Worm (Caenorhabditis elegans) whole organism, L4 larva: ENCODE measurements around the gene R07C12.3.
A peak's percentile ranks its signal among the peaks of the same experiment; 100 is the strongest.

Source experiments
- F49E8.2 ChIP-seq: sonication (generic microtip); optimal IDR thresholded peaks from 2 replicates; lab custom pipeline; 2016; ENCODE audit warnings: missing compliant biosample characterization, mild to moderate bottlenecking, missing genetic modification characterization, borderline replicate concordance
- R02D3.7 ChIP-seq: fragments of 150-350 bp; sonication (generic microtip); optimal IDR thresholded peaks from 3 replicates; lab custom pipeline; 2014; ENCODE audit warnings: missing biosample characterization, missing genetic modification characterization
- T20F7.1 ChIP-seq: fragments of 200-800 bp; sonication (Bioruptor generic); optimal IDR thresholded peaks from 2 replicates; lab custom pipeline; 2018; ENCODE audit warnings: mild to moderate bottlenecking, missing genetic modification characterization, missing compliant biosample characterization
- Y48G9A.11 ChIP-seq: fragments of 200-800 bp; sonication (Bioruptor generic); IDR thresholded peaks from 2 replicates; pipeline ENCODE4 v1.3.6; 2022; ENCODE audit warnings: missing genetic modification reagents, missing genetic modification characterization, missing compliant biosample characterization
- Y5F2A.4 ChIP-seq: fragments of 200-800 bp; sonication (Bioruptor generic); optimal IDR thresholded peaks from 2 replicates; lab custom pipeline; 2018; ENCODE audit warnings: mild to moderate bottlenecking, missing genetic modification characterization, missing compliant biosample characterization
- ama-1 ChIP-seq: fragments of 150-350 bp; optimal IDR thresholded peaks from 2 replicates; lab custom pipeline; 2014; ENCODE audit warnings: inconsistent platforms, mixed read lengths
- arid-1 ChIP-seq: fragments of 200-800 bp; sonication (Bioruptor generic); conservative IDR thresholded peaks from 2 replicates; pipeline ENCODE4 v1.3.6; 2022; ENCODE audit warnings: missing genetic modification reagents, missing genetic modification characterization, missing compliant biosample characterization
- ceh-28 ChIP-seq: fragments of 150-350 bp; optimal IDR thresholded peaks from 2 replicates; lab custom pipeline; 2014; ENCODE audit warnings: missing biosample characterization, missing genetic modification reagents, missing genetic modification characterization
- ceh-32 ChIP-seq: sonication (generic microtip); optimal IDR thresholded peaks from 2 replicates; lab custom pipeline; 2016; ENCODE audit warnings: mild to moderate bottlenecking, missing genetic modification characterization, missing compliant biosample characterization; ENCODE audit not compliant: poor library complexity
- ceh-44 ChIP-seq: fragments of 200-800 bp; sonication (Bioruptor generic); IDR thresholded peaks from 2 replicates; pipeline ENCODE4 v1.3.6; 2022; ENCODE audit warnings: missing genetic modification reagents, missing genetic modification characterization, missing compliant biosample characterization
- ceh-62 ChIP-seq: sonication (generic microtip); optimal IDR thresholded peaks from 2 replicates; lab custom pipeline; 2017; ENCODE audit warnings: missing biosample characterization, missing genetic modification characterization
- ceh-82 ChIP-seq: sonication (generic microtip); optimal IDR thresholded peaks from 2 replicates; lab custom pipeline; 2017; ENCODE audit warnings: missing biosample characterization, missing genetic modification characterization
- daf-19 ChIP-seq: fragments of 200-800 bp; sonication (Bioruptor generic); conservative IDR thresholded peaks from 2 replicates; pipeline ENCODE4 v1.3.6; 2022; ENCODE audit warnings: missing genetic modification characterization, missing compliant biosample characterization
- gei-8 ChIP-seq: fragments of 200-800 bp; sonication (Bioruptor generic); optimal IDR thresholded peaks from 2 replicates; lab custom pipeline; 2018; ENCODE audit warnings: mild to moderate bottlenecking, missing genetic modification characterization, missing compliant biosample characterization
- hlh-30 ChIP-seq: sonication (generic microtip); optimal IDR thresholded peaks from 2 replicates; lab custom pipeline; 2017; ENCODE audit warnings: antibody characterized with exemption, mild to moderate bottlenecking, missing genetic modification characterization, missing compliant biosample characterization; ENCODE audit not compliant: insufficient read depth
- lim-7 ChIP-seq: fragments of 200-800 bp; sonication (Bioruptor generic); IDR thresholded peaks from 2 replicates; pipeline ENCODE4 v1.3.6; 2022; ENCODE audit warnings: missing genetic modification characterization, missing compliant biosample characterization
- lin-13 ChIP-seq: fragments of 150-350 bp; optimal IDR thresholded peaks from 2 replicates; lab custom pipeline; 2014; ENCODE audit warnings: missing biosample characterization, missing genetic modification reagents, missing genetic modification characterization
- lin-29 ChIP-seq: fragments of 200-800 bp; sonication (Bioruptor generic); IDR thresholded peaks from 2 replicates; pipeline ENCODE4 v1.3.6; 2022; ENCODE audit warnings: missing genetic modification reagents, missing genetic modification characterization, missing compliant biosample characterization
- lin-38 ChIP-seq: fragments of 200-800 bp; sonication (Bioruptor generic); IDR thresholded peaks from 2 replicates; pipeline ENCODE4 v1.3.6; 2022; ENCODE audit warnings: missing genetic modification reagents, missing genetic modification characterization, missing compliant biosample characterization
- madf-5 ChIP-seq, 2 experiments: fragments of 200-800 bp; sonication (Bioruptor generic); IDR thresholded peaks; 2 replicates each; pipeline ENCODE4 v1.3.6; 2022; ENCODE audit warnings: missing compliant biosample characterization in 2 of 2, missing genetic modification characterization in 2 of 2
- mdl-1 ChIP-seq, 2 experiments: fragments of 150-350 bp in 1 of 2; sonication (generic microtip) in 1 of 2; optimal IDR thresholded peaks; 2 replicates each; lab custom pipeline; 2014 to 2017; ENCODE audit warnings: missing biosample characterization in 2 of 2, missing genetic modification characterization in 2 of 2
- mxl-2 ChIP-seq: fragments of 200-800 bp; sonication (Bioruptor generic); conservative IDR thresholded peaks from 2 replicates; pipeline ENCODE4 v1.3.6; 2022; ENCODE audit warnings: missing genetic modification reagents, missing genetic modification characterization, missing compliant biosample characterization
- nhr-11 ChIP-seq: fragments of 150-350 bp; optimal IDR thresholded peaks from 2 replicates; lab custom pipeline; 2014; ENCODE audit warnings: missing biosample characterization, missing genetic modification characterization
- nhr-111 ChIP-seq: fragments of 200-800 bp; sonication (Bioruptor generic); optimal IDR thresholded peaks from 2 replicates; lab custom pipeline; 2018; ENCODE audit warnings: mild to moderate bottlenecking, missing genetic modification characterization, missing compliant biosample characterization
- nhr-6 ChIP-seq: fragments of 150-350 bp; optimal IDR thresholded peaks from 2 replicates; lab custom pipeline; 2014; ENCODE audit warnings: missing biosample characterization, missing genetic modification characterization
- nhr-76 ChIP-seq: fragments of 150-350 bp; optimal IDR thresholded peaks from 2 replicates; lab custom pipeline; 2014; ENCODE audit warnings: missing biosample characterization, missing genetic modification characterization
- nhr-77 ChIP-seq: fragments of 150-350 bp; optimal IDR thresholded peaks from 2 replicates; lab custom pipeline; 2014; ENCODE audit warnings: missing biosample characterization, missing genetic modification characterization
- pha-4 ChIP-seq, 2 experiments: fragments of 150-350 bp in 1 of 2; fragments of 200-800 bp in 1 of 2; sonication (Bioruptor generic) in 1 of 2; IDR thresholded peaks in 1 of 2; optimal IDR thresholded peaks in 1 of 2; 2 replicates each; pipeline versions ENCODE4 v1.3.6 to Lab custom; 2014 to 2022; ENCODE audit warnings: missing genetic modification characterization in 2 of 2, missing genetic modification reagents in 2 of 2, missing biosample characterization in 1 of 2, missing compliant biosample characterization in 1 of 2
- set-16 ChIP-seq: fragments of 200-800 bp; sonication (Bioruptor generic); IDR thresholded peaks from 2 replicates; pipeline ENCODE4 v1.3.6; 2022; ENCODE audit warnings: missing genetic modification reagents, missing genetic modification characterization, missing compliant biosample characterization
- skn-1 ChIP-seq: fragments of 150-350 bp; optimal IDR thresholded peaks from 2 replicates; lab custom pipeline; 2014; ENCODE audit warnings: missing biosample characterization, missing genetic modification characterization
- zfp-2 ChIP-seq: sonication (generic microtip); optimal IDR thresholded peaks from 2 replicates; lab custom pipeline; 2016; ENCODE audit warnings: mild to moderate bottlenecking, missing genetic modification characterization, missing compliant biosample characterization
- zip-2 ChIP-seq: fragments of 150-350 bp; optimal IDR thresholded peaks from 2 replicates; lab custom pipeline; 2014; ENCODE audit warnings: missing biosample characterization, missing genetic modification characterization

Gene R07C12.3

ce11 chrIV:4172242-4172641 lies 27.4 kb downstream of the R07C12.3 start:
- peak; percentile 52 for TF ChIP-seq ceh-28 (tag; lab: Kevin White, UChicago)
- 0 out of 2 replicates have a peak, but pooled peaks have one; percentile 28 for TF ChIP-seq lim-7 (GFP tag; lab: Robert Waterston, UW)
- TF ChIP-seq pha-4 (GFP tag; IDR thresholded peaks at IDR 0.05; lab: Robert Waterston, UW) = no peak
- no peak for TF ChIP-seq pha-4 (tag; optimal IDR thresholded peaks at IDR 0.05; lab: Kevin White, UChicago)
- TF ChIP-seq, all 104 proteins: peak for 2

DNA sequence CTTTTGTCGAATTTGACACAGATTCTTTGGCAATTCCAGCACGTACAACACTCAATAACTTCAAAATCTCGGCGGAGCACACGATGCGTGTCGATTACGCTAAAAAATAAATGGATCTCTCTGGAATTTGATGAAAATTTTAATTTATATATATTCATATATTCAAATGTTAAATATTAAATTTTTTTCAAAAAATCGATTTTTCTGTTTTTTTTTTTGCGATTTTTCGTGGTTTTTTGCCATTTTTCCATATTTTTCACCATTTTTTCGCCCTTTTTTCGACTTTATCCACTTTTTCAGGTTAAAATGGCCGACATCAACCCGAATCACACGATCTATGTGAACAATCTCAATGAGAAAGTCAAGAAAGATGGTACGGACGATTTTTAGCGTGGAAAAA lies 28.9 kb downstream of the R07C12.3 start, which contains the start of gene rnp-3:
Gene rnp-3 (plus strand): TSS at position 301 of the 400 bp plus-strand sequence.
- TF ChIP-seq daf-19 (GFP tag; lab: Robert Waterston, UW) (no peak), ceh-44 (GFP tag; lab: Robert Waterston, UW) (no peak), nhr-6 (tag; lab: Kevin White, UChicago) (no peak), hlh-30 (tag; lab: Kevin White, UChicago) (no peak), nhr-76 (tag; lab: Kevin White, UChicago) (no peak), Y5F2A.4 (GFP tag; lab: Kevin White, UChicago) (no peak), mdl-1 (tag; optimal IDR thresholded peaks at IDR 0.05; lab: Kevin White, UChicago) (no peak), R02D3.7 (tag; lab: Kevin White, UChicago) (no peak), ama-1 (lab: Kevin White, UChicago) (no peak), ceh-32 (tag; lab: Kevin White, UChicago) (no peak), ceh-82 (tag; lab: Kevin White, UChicago) (no peak), madf-5 (GFP tag; IDR thresholded peaks at IDR 0.05; lab: Robert Waterston, UW) (no peak), lin-29 (GFP tag; lab: Robert Waterston, UW) (no peak), nhr-111 (GFP tag; lab: Kevin White, UChicago) (no peak), mxl-2 (GFP tag; lab: Robert Waterston, UW) (no peak), zfp-2 (tag; lab: Kevin White, UChicago) (no peak), lin-13 (no peak), nhr-11 (tag; lab: Kevin White, UChicago) (no peak), zip-2 (tag; lab: Kevin White, UChicago) (no peak)

ce11 chrIV:4176088-4176487 lies 31.2 kb downstream of the R07C12.3 start, which contains the start of gene dnj-15:
Gene dnj-15, plus strand, starts transcription at chrIV:4176388.
- TF ChIP-seq gei-8 (GFP tag; lab: Kevin White, UChicago) (no peak), zip-2 (tag; lab: Kevin White, UChicago) (no peak), ceh-62 (no peak)
- TF ChIP-seq, all 104 proteins: peak for 0

DNA sequence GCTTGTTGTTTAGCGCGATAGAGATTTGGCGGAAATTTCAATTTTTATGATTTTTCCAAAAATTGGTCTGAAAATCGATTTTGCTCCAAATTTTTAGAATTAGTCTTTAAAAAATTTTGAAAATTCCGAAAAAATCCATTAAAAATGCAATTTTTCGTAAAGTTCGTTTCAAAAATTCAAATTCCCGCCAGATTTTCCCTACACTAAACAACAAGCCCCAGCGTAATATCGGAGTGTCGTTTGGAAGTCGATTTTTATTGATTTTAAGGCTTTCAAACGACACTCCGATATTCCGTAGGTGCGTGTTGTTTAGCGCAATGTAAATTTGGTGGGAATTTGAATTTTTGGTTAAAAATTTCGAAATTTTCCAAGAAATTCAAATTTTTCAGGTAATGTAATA lies 31.8 kb downstream of the R07C12.3 start:
- peak; percentile 19 for TF ChIP-seq T20F7.1 (GFP tag; lab: Kevin White, UChicago)
- no peak for TF ChIP-seq nhr-77 (tag; lab: Kevin White, UChicago)
- TF ChIP-seq Y48G9A.11 (GFP tag; lab: Robert Waterston, UW) = peak; percentile 97
- peak; percentile 71 for TF ChIP-seq F49E8.2
- TF ChIP-seq lin-38 (GFP tag; lab: Robert Waterston, UW) = peak; percentile 25; the same call in 1 of the 2 replicates
- TF ChIP-seq set-16 (GFP tag; lab: Robert Waterston, UW) = no peak
- no peak for TF ChIP-seq zfp-2 (tag; lab: Kevin White, UChicago)

DNA sequence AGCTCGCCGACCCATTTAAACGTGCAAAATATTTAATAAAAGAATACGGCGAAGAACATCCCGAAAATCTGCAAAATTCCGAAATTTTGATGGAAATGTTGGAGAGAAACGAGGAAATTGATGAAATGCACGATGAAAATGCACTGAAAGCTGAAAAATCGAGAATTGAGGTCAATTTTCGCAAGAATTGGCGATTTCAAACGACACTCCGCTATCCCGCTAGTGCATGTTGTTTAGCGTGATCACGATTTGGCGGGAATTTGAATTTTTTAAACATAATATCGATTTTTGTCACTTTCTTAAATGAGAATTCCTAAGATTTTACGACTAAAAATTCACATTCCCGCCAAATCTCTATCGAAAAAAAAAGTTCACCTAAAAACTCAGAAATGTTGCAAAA lies 32.7 kb downstream of the R07C12.3 start:
- no peak for TF ChIP-seq skn-1 (tag; lab: Kevin White, UChicago)
- no peak for TF ChIP-seq arid-1 (GFP tag; lab: Robert Waterston, UW)
- peak; percentile 89 for TF ChIP-seq Y48G9A.11 (GFP tag; lab: Robert Waterston, UW)
